Worm (Caenorhabditis elegans) whole organism, late embryonic: Measurements from ENCODE around the gene syg-2.

Source experiments
- ceh-31 ChIP-seq: sonication (generic microtip); optimal IDR thresholded peaks from 2 replicates; lab custom pipeline; 2016; ENCODE audit warnings: missing genetic modification characterization, missing compliant biosample characterization
- ceh-48 ChIP-seq: sonication (generic microtip); optimal IDR thresholded peaks from 2 replicates; lab custom pipeline; 2016; ENCODE audit warnings: missing genetic modification characterization, inconsistent platforms, missing compliant biosample characterization
- che-1 ChIP-seq: sonication (generic microtip); optimal IDR thresholded peaks from 2 replicates; lab custom pipeline; 2016; ENCODE audit warnings: mild to moderate bottlenecking, missing genetic modification characterization, missing compliant biosample characterization

The syg-2 gene

ce11 chrX:14711168-14711629 lies 56.4 kb downstream of the syg-2 start, which contains the start of gene atrn-1:
Gene atrn-1, plus strand, starts transcription at chrX:14711579.
- TF ChIP-seq che-1 (no peak), ceh-48 (tag; lab: Kevin White, UChicago) (peak; percentile 48), ceh-31 (tag; lab: Kevin White, UChicago) (peak; percentile 44)
